Fruit fly (Drosophila melanogaster): Measurements from ENCODE around the gene RpS9.
A peak's percentile ranks its signal among the peaks of the same experiment; 100 is the strongest.

The RpS9 gene

DNA sequence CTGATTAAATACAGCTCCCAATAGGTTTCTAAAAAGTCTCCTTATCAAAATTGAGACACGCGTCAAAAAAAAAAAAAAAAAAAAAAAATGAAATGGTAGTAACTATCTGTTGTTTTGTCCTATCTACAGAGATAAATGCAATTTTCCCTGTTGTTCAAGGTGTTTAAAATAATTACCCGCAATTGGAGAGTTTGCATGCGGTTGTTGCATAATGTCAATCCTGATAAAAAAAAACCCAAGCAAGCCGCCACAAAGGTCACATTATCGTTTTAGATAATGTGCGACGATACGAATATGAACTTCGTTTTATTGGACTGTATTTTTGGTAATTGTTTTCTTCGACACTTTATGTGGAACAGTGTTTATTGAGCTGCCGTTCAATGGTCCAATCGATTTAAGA, 8.5 kb downstream of the RpS9 start:
- TF ChIP-seq OdsH (GFP tag; optimal IDR thresholded peaks at IDR 0.05), result no peak
- TF ChIP-seq Dfd (GFP tag; optimal IDR thresholded peaks at IDR 0.05), result no peak

DNA sequence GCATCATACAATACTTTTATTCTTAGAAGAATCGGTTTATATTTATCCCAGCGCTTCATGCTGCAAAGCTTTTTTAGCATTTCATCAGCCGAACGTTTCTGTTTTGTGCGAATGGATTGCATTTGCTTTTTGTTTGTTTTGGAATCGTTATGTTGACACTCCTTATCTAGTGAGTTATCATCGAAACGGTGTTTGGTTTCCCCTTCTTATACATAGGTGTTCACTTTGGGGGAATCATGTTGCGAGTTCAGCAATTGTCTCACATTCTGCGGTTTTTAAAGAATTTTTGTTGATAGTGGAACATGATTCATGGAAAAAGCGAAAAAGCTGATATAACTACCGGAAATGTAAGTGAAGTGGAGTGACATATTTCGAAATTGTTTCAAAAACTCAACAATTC, 9.0 kb downstream of the RpS9 start:
- TF ChIP-seq Vsx2 (GFP tag; optimal IDR thresholded peaks at IDR 0.05; ENCODE audit: partially characterized antibody) (no peak), Sp1 (GFP tag; optimal IDR thresholded peaks at IDR 0.05) (no peak), Hr83 (GFP tag; optimal IDR thresholded peaks at IDR 0.05; ENCODE audit: poor library complexity, severe bottlenecking) (no peak), dsf (GFP tag; optimal IDR thresholded peaks at IDR 0.05; ENCODE audit: borderline replicate concordance) (no peak), OdsH (GFP tag; optimal IDR thresholded peaks at IDR 0.05) (no peak), Dfd (GFP tag; optimal IDR thresholded peaks at IDR 0.05) (no peak), dl (GFP tag; optimal IDR thresholded peaks at IDR 0.05; ENCODE audit: insufficient read depth in 1 of 2, partially characterized antibody in 2 of 2) (no peak), CG9705 (GFP tag; optimal IDR thresholded peaks at IDR 0.05) (no peak), CG32264 (GFP tag; optimal IDR thresholded peaks at IDR 0.05) (no peak), GATAd (GFP tag; optimal IDR thresholded peaks at IDR 0.05) (no peak), Rel (GFP tag; optimal IDR thresholded peaks at IDR 0.05) (no peak), Rel (tag; optimal IDR thresholded peaks at IDR 0.05) (no peak), woc (GFP tag; optimal IDR thresholded peaks at IDR 0.05) (no peak), jim (GFP tag; optimal IDR thresholded peaks at IDR 0.05) (no peak), HLH106 (tag; optimal IDR thresholded peaks at IDR 0.05) (no peak)

DNA sequence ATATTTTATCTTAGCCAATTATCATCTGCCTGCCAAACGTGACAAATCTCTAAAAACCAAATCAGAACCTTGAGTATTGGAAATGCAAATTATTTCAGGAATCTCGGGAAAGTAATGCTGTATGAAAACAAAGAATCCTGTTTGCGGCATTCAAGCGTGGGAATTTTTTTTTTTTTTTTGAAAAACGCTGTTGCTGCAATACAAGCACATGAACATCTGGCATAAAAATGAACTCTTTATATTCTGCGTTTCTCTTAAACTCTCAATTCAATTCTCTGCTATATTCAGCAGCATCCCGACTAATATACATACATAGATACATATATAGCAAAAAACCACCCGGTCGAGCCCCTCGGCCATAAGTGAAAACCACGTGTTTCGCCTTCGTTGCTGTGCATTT, 10.0 kb downstream of the RpS9 start:
- no peak for TF ChIP-seq sv (GFP tag; optimal IDR thresholded peaks at IDR 0.05)

DNA sequence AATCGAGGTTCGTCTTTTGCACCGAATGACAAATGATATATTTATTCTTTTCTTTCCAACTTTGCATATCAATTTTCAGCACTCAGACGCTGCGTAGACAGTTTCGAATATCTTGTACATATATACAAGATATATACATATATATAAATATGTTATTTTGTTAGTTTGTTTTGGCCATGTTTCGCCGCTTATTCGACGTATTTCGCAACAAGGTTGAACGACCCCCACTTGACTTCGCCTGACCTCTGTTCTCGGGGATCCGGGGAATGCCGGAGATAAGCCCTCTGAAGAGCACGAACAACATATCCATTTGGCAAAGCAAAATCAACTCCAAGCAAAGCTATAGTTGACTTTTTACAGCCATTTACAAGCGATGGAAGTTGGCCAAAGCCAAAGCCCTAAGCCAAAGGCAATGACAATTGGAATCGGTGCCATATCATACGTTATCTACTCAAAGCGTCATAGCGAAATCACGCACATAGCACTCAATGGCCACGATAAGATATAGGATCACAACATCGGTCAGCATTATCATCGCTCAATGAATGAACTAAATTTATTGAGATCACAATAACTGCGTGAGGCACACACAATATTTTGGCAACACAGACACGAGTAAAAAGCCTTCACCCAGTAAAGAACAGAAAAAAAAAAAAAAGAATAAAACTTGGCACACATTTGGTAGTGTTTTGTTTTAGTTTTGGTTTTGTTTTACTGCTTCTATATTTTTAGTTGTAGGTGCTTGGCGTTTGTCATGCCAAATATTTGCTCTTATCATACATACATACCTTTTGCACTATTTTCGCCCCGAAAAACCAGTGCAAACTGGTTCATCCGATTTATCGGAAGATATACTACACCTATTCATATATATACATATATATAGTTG, 11.2 kb downstream of the RpS9 start:
- TF ChIP-seq Rel (GFP tag; optimal IDR thresholded peaks at IDR 0.05), result no peak
- TF ChIP-seq Rel (tag; optimal IDR thresholded peaks at IDR 0.05), result peak; percentile 80
- TF ChIP-seq Hr83 (GFP tag; optimal IDR thresholded peaks at IDR 0.05; ENCODE audit: poor library complexity, severe bottlenecking), result no peak

DNA sequence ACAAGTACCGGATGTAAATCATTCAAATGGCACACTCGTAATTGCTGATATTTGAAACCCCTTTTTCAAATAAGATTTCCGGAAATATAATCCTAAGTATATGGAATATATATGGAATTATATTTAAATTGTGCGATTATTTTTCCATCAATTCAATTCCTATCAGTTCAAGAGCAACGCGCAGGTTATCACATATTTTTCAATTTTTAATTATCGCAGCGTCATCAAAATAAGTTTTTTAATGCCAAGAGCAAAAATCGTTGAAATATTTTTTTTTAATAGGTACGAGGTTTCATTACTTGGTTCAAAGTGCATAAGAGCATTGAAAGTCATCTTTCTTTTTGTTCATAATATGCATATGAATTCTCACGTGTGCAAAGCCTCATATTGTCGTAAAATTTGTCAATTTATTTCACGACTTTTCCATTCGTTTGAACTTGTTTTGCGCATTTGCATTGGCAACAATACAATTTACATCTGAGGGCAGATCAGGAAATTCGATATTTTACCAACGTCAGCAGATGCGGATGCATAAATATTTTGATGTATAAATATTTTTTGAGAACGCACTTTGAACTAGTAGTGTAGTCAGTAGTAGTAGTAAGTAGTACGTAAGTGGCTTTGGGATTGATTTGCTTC, 13.2 kb downstream of the RpS9 start:
- no peak for TF ChIP-seq Vsx2 (GFP tag; optimal IDR thresholded peaks at IDR 0.05; ENCODE audit: partially characterized antibody)
- TF ChIP-seq sv (GFP tag; optimal IDR thresholded peaks at IDR 0.05), result no peak
- TF ChIP-seq Rel (GFP tag; optimal IDR thresholded peaks at IDR 0.05), result no peak
- TF ChIP-seq Rel (tag; optimal IDR thresholded peaks at IDR 0.05), result no peak
- no peak for TF ChIP-seq dmrt93B (GFP tag; optimal IDR thresholded peaks at IDR 0.05)
- no peak for TF ChIP-seq N (GFP tag; optimal IDR thresholded peaks at IDR 0.05)
- no peak for TF ChIP-seq lola (GFP tag; optimal IDR thresholded peaks at IDR 0.05)
- TF ChIP-seq dsf (GFP tag; optimal IDR thresholded peaks at IDR 0.05; ENCODE audit: borderline replicate concordance), result no peak
- no peak for TF ChIP-seq foxo (GFP tag; optimal IDR thresholded peaks at IDR 0.05)
- no peak for TF ChIP-seq dl (GFP tag; optimal IDR thresholded peaks at IDR 0.05; ENCODE audit: insufficient read depth in 1 of 2, partially characterized antibody in 2 of 2)
- TF ChIP-seq Dif (GFP tag; optimal IDR thresholded peaks at IDR 0.05; ENCODE audit: partially characterized antibody), result no peak
- no peak for TF ChIP-seq Dfd (GFP tag; optimal IDR thresholded peaks at IDR 0.05)
- TF ChIP-seq Mio (GFP tag; optimal IDR thresholded peaks at IDR 0.05), result no peak
- TF ChIP-seq Myc (optimal IDR thresholded peaks at IDR 0.05), result no peak
- no peak for TF ChIP-seq psq (GFP tag; optimal IDR thresholded peaks at IDR 0.05)

DNA sequence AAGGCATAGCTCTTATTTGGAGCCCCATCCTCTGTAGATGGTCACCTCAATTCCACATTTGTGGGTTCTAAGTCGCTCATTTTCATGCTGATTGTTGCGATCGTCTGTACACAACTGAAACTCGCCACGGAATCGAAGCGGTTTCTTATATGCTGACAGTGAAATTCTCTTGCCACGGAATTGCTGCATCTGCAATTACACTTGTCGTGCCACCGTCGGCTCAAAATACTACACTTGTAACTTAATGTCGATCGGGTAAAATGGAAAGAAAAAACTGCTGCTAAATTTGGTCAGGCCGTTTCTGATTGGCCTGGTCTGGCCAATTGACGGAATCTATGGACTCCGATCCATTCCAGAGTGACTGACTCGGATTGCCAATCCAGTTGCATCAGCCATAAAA, 14.1 kb downstream of the RpS9 start:
- TF ChIP-seq foxo (GFP tag; optimal IDR thresholded peaks at IDR 0.05), result no peak
- TF ChIP-seq Hr83 (GFP tag; optimal IDR thresholded peaks at IDR 0.05; ENCODE audit: poor library complexity, severe bottlenecking), result no peak
- no peak for TF ChIP-seq sage (GFP tag; optimal IDR thresholded peaks at IDR 0.05)
- no peak for TF ChIP-seq CG32264 (GFP tag; optimal IDR thresholded peaks at IDR 0.05)
- no peak for TF ChIP-seq Myc (optimal IDR thresholded peaks at IDR 0.05)
- no peak for TF ChIP-seq Dfd (GFP tag; optimal IDR thresholded peaks at IDR 0.05)
- TF ChIP-seq dsf (GFP tag; optimal IDR thresholded peaks at IDR 0.05; ENCODE audit: borderline replicate concordance), result no peak
- TF ChIP-seq Sp1 (GFP tag; optimal IDR thresholded peaks at IDR 0.05), result no peak
- TF ChIP-seq Abd-B (GFP tag; optimal IDR thresholded peaks at IDR 0.05), result no peak
- TF ChIP-seq OdsH (GFP tag; optimal IDR thresholded peaks at IDR 0.05), result no peak
- no peak for TF ChIP-seq Hr78 (GFP tag; optimal IDR thresholded peaks at IDR 0.05)
- no peak for TF ChIP-seq CrebA (GFP tag; optimal IDR thresholded peaks at IDR 0.05; ENCODE audit: borderline replicate concordance)
- TF ChIP-seq brk (GFP tag; optimal IDR thresholded peaks at IDR 0.05), result no peak
- no peak for TF ChIP-seq Rel (GFP tag; optimal IDR thresholded peaks at IDR 0.05)
- no peak for TF ChIP-seq Rel (tag; optimal IDR thresholded peaks at IDR 0.05)
- TF ChIP-seq dmrt93B (GFP tag; optimal IDR thresholded peaks at IDR 0.05), result no peak
- TF ChIP-seq dl (GFP tag; optimal IDR thresholded peaks at IDR 0.05; ENCODE audit: insufficient read depth in 1 of 2, partially characterized antibody in 2 of 2), result no peak

Measured in whole organism, wandering third instar larva.